Worm (Caenorhabditis elegans): ENCODE results near the gene hlh-3.
A peak's percentile ranks its signal among the peaks of the same experiment; 100 is the strongest.

The hlh-3 gene

ce11 chrII:9112851-9113250 is 26.4 kb downstream of the hlh-3 start, which contains the start of gene jun-1 (continued):
- TF ChIP-seq C06A6.2 (GFP tag; conservative IDR thresholded peaks at IDR 0.05) (peak; percentile 54), F23B12.7 (tag; optimal IDR thresholded peaks at IDR 0.05; ENCODE audit: insufficient read depth) (no peak), hmg-1.2 (GFP tag; IDR thresholded peaks at IDR 0.05) (peak; percentile 81), madf-10 (tag; optimal IDR thresholded peaks at IDR 0.05) (peak; percentile 41), let-526 (GFP tag; IDR thresholded peaks at IDR 0.05) (no peak), madf-6 (GFP tag; IDR thresholded peaks at IDR 0.05) (no peak), lin-35 (GFP tag; optimal IDR thresholded peaks at IDR 0.05) (peak in 1 of 3 experiments; percentile 77), gei-17 (GFP tag; optimal IDR thresholded peaks at IDR 0.05) (peak; percentile 23), B0035.1 (tag; optimal IDR thresholded peaks at IDR 0.05) (no peak), atf-7 (tag; optimal IDR thresholded peaks at IDR 0.05) (peak; percentile 20)

- TF ChIP-seq ceh-27 (GFP tag; optimal IDR thresholded peaks at IDR 0.05), result no peak
- TF ChIP-seq cebp-1 (GFP tag; IDR thresholded peaks at IDR 0.05), result no peak
- peak; percentile 71 for TF ChIP-seq cebp-1 (tag; optimal IDR thresholded peaks at IDR 0.05)
- TF ChIP-seq mes-4 (tag; optimal IDR thresholded peaks at IDR 0.05), result no peak
- peak; percentile 13 for TF ChIP-seq madf-10 (tag; optimal IDR thresholded peaks at IDR 0.05)
- no peak for TF ChIP-seq T26A5.8 (tag; optimal IDR thresholded peaks at IDR 0.05)
- no peak for TF ChIP-seq mxl-1 (tag; optimal IDR thresholded peaks at IDR 0.05)
- TF ChIP-seq let-526 (GFP tag; IDR thresholded peaks at IDR 0.05), result no peak
- no peak for TF ChIP-seq lsl-1 (GFP tag; optimal IDR thresholded peaks at IDR 0.05)
- no peak for TF ChIP-seq zim-3 (tag; optimal IDR thresholded peaks at IDR 0.05)
- no peak for TF ChIP-seq dpff-1 (tag; optimal IDR thresholded peaks at IDR 0.05)
- peak; percentile 42 for TF ChIP-seq atf-7 (tag; optimal IDR thresholded peaks at IDR 0.05)
- no peak for TF ChIP-seq repo-1 (tag; optimal IDR thresholded peaks at IDR 0.05)
- TF ChIP-seq Y56A3A.18 (GFP tag; IDR thresholded peaks at IDR 0.05), result no peak
- no peak for TF ChIP-seq fkh-3 (tag; optimal IDR thresholded peaks at IDR 0.05)
- no peak for TF ChIP-seq unc-62 (GFP tag; optimal IDR thresholded peaks at IDR 0.05)
- TF ChIP-seq mcd-1 (GFP tag; IDR thresholded peaks at IDR 0.05), result peak; percentile 45
- no peak for TF ChIP-seq T07F8.4 (tag; optimal IDR thresholded peaks at IDR 0.05)
- no peak for TF ChIP-seq F57A8.1 (GFP tag; optimal IDR thresholded peaks at IDR 0.05)
- peak; percentile 38 to 76 for TF ChIP-seq let-607 (tag; optimal IDR thresholded peaks at IDR 0.05)
- no peak for TF ChIP-seq ceh-91 (GFP tag; IDR thresholded peaks at IDR 0.05)
- no peak for TF ChIP-seq efl-1 (GFP tag; optimal IDR thresholded peaks at IDR 0.05)
- no peak for TF ChIP-seq pbrm-1 (GFP tag; IDR thresholded peaks at IDR 0.05)
- TF ChIP-seq lin-26 (GFP tag; IDR thresholded peaks at IDR 0.05), result no peak
- no peak for TF ChIP-seq die-1 (tag; optimal IDR thresholded peaks at IDR 0.05)
- TF ChIP-seq F37B4.10 (GFP tag; IDR thresholded peaks at IDR 0.05), result no peak
- TF ChIP-seq B0019.2 (GFP tag; conservative IDR thresholded peaks at IDR 0.05), result no peak
- TF ChIP-seq lin-54 (GFP tag; optimal IDR thresholded peaks at IDR 0.05), result no peak
- peak; percentile 31 for TF ChIP-seq lin-40 (tag; optimal IDR thresholded peaks at IDR 0.05)
- no peak for TF ChIP-seq unc-130 (GFP tag; optimal IDR thresholded peaks at IDR 0.05)
- TF ChIP-seq aptf-3 (GFP tag; IDR thresholded peaks at IDR 0.05), result no peak
- TF ChIP-seq bed-2 (GFP tag; IDR thresholded peaks at IDR 0.05), result no peak
- no peak for TF ChIP-seq hlh-12 (tag; optimal IDR thresholded peaks at IDR 0.05)
- no peak for TF ChIP-seq lin-35 (GFP tag; optimal IDR thresholded peaks at IDR 0.05)
- no peak for TF ChIP-seq B0035.1 (tag; optimal IDR thresholded peaks at IDR 0.05)
- TF ChIP-seq nhr-80 (tag; optimal IDR thresholded peaks at IDR 0.05), result peak; percentile 85
- TF ChIP-seq lag-1 (GFP tag; IDR thresholded peaks at IDR 0.05), result no peak
- no peak for TF ChIP-seq hmg-20 (GFP tag; IDR thresholded peaks at IDR 0.05)
- no peak for TF ChIP-seq F39B2.1 (GFP tag; IDR thresholded peaks at IDR 0.05)
- TF ChIP-seq cebp-2 (GFP tag; IDR thresholded peaks at IDR 0.05), result no peak
- no peak for TF ChIP-seq ets-4 (GFP tag; optimal IDR thresholded peaks at IDR 0.05)
- TF ChIP-seq aptf-2 (GFP tag; conservative IDR thresholded peaks at IDR 0.05), result no peak
- no peak for TF ChIP-seq Y95B8A.8 (GFP tag; IDR thresholded peaks at IDR 0.05)
Measured at ce11 chrII:9113759-9114158, 27.4 kb downstream of the hlh-3 start.
